Fruit fly (Drosophila melanogaster) Kc167 (cell line): ENCODE measurements around the gene CG7368.

Experiments
- Myc ChIP-seq: fragments of >200 bp; optimal IDR thresholded peaks from 2 replicates; lab custom pipeline; 2017; ENCODE audit warnings: missing external identifiers
- insv ChIP-seq: fragments of >200 bp; optimal IDR thresholded peaks from 3 replicates; lab custom pipeline; 2018; ENCODE audit warnings: missing external identifiers
- psq ChIP-seq: fragments of >200 bp; optimal IDR thresholded peaks from 2 replicates; lab custom pipeline; 2017; ENCODE audit warnings: missing external identifiers

DNA sequence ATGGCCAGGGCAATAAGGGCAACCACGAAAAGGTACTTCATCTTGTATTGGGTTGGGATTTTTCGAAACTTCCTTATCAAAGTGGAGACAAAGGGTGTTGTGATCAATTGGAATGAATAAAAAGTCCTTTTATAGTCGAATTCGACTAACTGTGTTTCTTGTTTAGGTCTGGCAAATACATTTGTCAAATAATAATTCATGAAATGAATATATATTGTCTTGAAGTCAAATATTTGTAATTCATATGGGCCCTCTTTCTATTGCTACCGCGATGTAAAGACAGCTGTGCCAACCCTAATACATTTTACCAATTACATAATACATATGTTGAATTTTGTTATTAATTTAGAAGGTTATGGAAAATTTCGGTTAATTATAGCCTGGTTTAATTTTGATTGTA lies 19.6 kb upstream of the CG7368 start, which contains the start of gene CG33271:
- TF ChIP-seq psq (no peak), Myc (lab: Kevin White, UChicago) (no peak), insv (lab: Kevin White, UChicago) (no peak)
